Fruit fly (Drosophila melanogaster) whole organism, prepupa: ENCODE results near the gene CG5445.

ENCODE experiments used
- CG6808 ChIP-seq: fragments of 200-800 bp; sonication (Bioruptor generic); optimal IDR thresholded peaks from 3 replicates; lab custom pipeline; 2017; ENCODE audit warnings: missing biosample characterization, missing genetic modification characterization, mild to moderate bottlenecking, moderate library complexity, missing genetic modification reagents
- Gug ChIP-seq: fragments of 200-800 bp; sonication (Bioruptor generic); IDR thresholded peaks from 2 replicates; pipeline ENCODE4 v1.3.6; 2022; ENCODE audit warnings: missing biosample characterization, missing genetic modification characterization
- Lpt ChIP-seq: fragments of 200-800 bp; sonication (Bioruptor generic); optimal IDR thresholded peaks from 3 replicates; lab custom pipeline; 2016; ENCODE audit warnings: missing biosample characterization, missing genetic modification characterization
- svp ChIP-seq: fragments of 200-800 bp; sonication (Bioruptor generic); peaks from one replicate; lab custom pipeline; 2016; ENCODE audit warnings: missing biosample characterization, missing genetic modification characterization

DNA sequence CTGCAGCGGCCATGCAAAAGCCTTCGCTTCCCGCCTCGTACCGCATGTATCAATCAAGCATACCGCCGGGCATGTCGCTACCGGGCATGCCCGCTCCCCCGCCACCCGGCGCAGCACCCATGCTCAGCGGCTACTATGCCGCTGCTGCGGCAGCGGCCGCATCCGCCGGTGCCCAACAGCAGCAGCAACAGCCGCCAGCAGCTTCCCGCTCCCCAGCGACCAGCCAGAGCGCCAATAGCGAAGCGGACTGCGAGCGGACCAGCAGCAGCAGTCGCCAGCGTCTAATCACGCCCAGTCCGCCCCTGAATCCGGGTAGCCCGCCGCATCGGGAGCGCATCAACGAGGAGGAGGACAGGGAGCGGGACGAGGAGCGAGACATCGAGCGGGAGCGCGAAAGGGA lies 40.6 kb downstream of the CG5445 start:
- no peak for TF ChIP-seq Lpt (GFP tag; lab: Kevin White, UChicago)
- TF ChIP-seq CG6808 (GFP tag; lab: Kevin White, UChicago) = no peak
- no peak for TF ChIP-seq svp
- TF ChIP-seq Gug (GFP tag; lab: Robert Waterston, UW) = no peak
